Worm (Caenorhabditis elegans): Measurements from ENCODE around the gene men-1.

DNA sequence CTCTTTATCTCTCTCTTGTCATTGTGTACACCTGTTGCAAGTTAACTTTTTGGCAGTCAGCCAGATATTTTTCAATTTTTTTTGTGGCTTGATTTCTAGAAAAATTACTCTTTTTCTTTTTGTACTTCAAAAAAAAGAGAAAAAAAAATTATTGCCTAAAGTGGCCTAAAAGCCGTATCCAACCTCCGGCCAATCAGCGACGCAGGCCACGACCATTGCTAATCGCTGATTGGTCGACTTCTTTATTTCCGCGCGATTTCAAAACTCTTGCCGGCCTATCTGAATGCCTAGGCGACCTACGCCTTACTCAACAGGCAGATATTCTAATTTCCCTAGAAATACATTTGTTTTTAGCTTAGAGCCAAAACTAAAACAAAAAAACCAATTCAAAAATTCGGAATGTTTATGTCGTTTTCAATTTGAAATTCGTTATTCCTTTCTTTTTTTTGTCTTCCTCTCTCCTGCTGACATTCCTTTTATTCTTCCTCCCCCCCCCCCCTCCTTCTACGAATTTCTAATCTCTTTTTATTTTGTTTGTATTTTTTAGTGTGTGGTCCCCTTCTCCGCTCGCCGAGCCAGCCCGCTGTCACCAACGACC lies 36.3 kb downstream of the men-1 start, which contains the start of gene ace-4:
- TF ChIP-seq W03F9.2 (tag; optimal IDR thresholded peaks at IDR 0.05): no peak
- TF ChIP-seq dao-5 (tag; optimal IDR thresholded peaks at IDR 0.05): no peak
- TF ChIP-seq him-1 (tag; optimal IDR thresholded peaks at IDR 0.05): no peak

All from whole organism, L4/young adult.